Worm (Caenorhabditis elegans) whole organism, midembryonic: ENCODE measurements around the gene mpz-3.

Experiments used
- T22C8.4 ChIP-seq: fragments of 200-800 bp; sonication (Bioruptor generic); IDR thresholded peaks from 2 replicates; pipeline ENCODE4 v1.3.6; 2022; ENCODE audit warnings: missing genetic modification characterization, missing compliant biosample characterization
- cog-1 ChIP-seq: sonication (generic microtip); optimal IDR thresholded peaks from 2 replicates; lab custom pipeline; 2016; ENCODE audit warnings: missing genetic modification characterization, missing compliant biosample characterization
- flt-1 ChIP-seq: fragments of 200-800 bp; sonication (Bioruptor generic); IDR thresholded peaks from 2 replicates; pipeline ENCODE4 v1.3.6; 2022; ENCODE audit warnings: missing genetic modification characterization, missing compliant biosample characterization
- klf-2 ChIP-seq: fragments of 200-800 bp; sonication (Bioruptor generic); conservative IDR thresholded peaks from 2 replicates; pipeline ENCODE4 v1.3.6; 2022; ENCODE audit warnings: missing genetic modification reagents, missing genetic modification characterization, missing compliant biosample characterization
- med-1 ChIP-seq: sonication (generic microtip); optimal IDR thresholded peaks from 2 replicates; lab custom pipeline; 2017; ENCODE audit warnings: missing genetic modification characterization, mild to moderate bottlenecking, missing compliant biosample characterization, antibody characterized with exemption, missing genetic modification reagents; ENCODE audit not compliant: insufficient read depth
- ref-1 ChIP-seq: fragments of 200-800 bp; sonication (Bioruptor generic); conservative IDR thresholded peaks from 2 replicates; pipeline ENCODE4 v1.3.6; 2022; ENCODE audit warnings: missing genetic modification reagents, missing genetic modification characterization, missing compliant biosample characterization
- tab-1 ChIP-seq: fragments of 200-800 bp; sonication (Bioruptor generic); IDR thresholded peaks from 2 replicates; pipeline ENCODE4 v1.3.6; 2022; ENCODE audit warnings: missing genetic modification characterization, missing compliant biosample characterization
- ztf-23 ChIP-seq: fragments of 200-800 bp; sonication (Bioruptor generic); IDR thresholded peaks from 2 replicates; pipeline ENCODE4 v1.3.6; 2022; ENCODE audit warnings: missing genetic modification reagents, missing genetic modification characterization, missing compliant biosample characterization
- ztf-29 ChIP-seq: fragments of 200-800 bp; sonication (Bioruptor generic); IDR thresholded peaks from 2 replicates; pipeline ENCODE4 v1.3.6; 2022; ENCODE audit warnings: missing genetic modification reagents, missing genetic modification characterization, missing compliant biosample characterization

mpz-3 gene

DNA sequence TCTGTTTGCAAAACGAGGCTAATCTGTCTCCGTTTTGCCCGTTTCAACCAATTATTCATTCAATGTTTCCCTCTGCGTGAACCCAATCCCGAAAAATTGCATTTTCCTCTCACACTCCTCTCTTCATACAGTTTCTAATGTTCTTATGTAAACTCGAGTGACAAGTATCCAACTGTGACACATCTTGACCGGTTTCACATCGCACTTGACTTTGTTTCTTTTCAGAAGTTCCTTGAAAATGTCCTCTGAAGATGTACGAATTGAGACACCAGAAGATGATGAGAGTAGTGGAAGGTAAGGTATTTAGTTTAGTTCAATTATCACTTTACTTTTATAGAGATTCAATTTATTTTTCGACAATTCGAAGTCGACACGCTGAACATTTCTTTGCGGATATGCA, 33.3 kb downstream of the mpz-3 start, which contains the start of gene abcx-1:
abcx-1 (plus strand) TSS at position 224 of the 400 bp plus-strand sequence.
- TF ChIP-seq ztf-29 (GFP tag; lab: Robert Waterston, UW) (no peak), flt-1 (GFP tag; lab: Robert Waterston, UW) (no peak), tab-1 (GFP tag; lab: Robert Waterston, UW) (no peak), T22C8.4 (GFP tag; lab: Robert Waterston, UW) (no peak), med-1 (GFP tag; lab: Kevin White, UChicago) (no peak), ztf-23 (no peak), ref-1 (GFP tag; lab: Robert Waterston, UW) (no peak), cog-1 (tag; lab: Kevin White, UChicago) (no peak), klf-2 (GFP tag; lab: Robert Waterston, UW) (no peak)

- TF ChIP-seq klf-2 (GFP tag; lab: Robert Waterston, UW) (no peak), ztf-23 (no peak), T22C8.4 (GFP tag; lab: Robert Waterston, UW) (no peak), ztf-29 (GFP tag; lab: Robert Waterston, UW) (no peak), cog-1 (tag; lab: Kevin White, UChicago) (no peak), med-1 (GFP tag; lab: Kevin White, UChicago) (no peak), tab-1 (GFP tag; lab: Robert Waterston, UW) (no peak), flt-1 (GFP tag; lab: Robert Waterston, UW) (no peak), ref-1 (GFP tag; lab: Robert Waterston, UW) (no peak)
Observed at ce11 chrII:6531527-6531926, 33.7 kb downstream of the mpz-3 start, which contains the start of gene abch-1. abch-1 (minus strand) TSS chrII:6531627.

DNA sequence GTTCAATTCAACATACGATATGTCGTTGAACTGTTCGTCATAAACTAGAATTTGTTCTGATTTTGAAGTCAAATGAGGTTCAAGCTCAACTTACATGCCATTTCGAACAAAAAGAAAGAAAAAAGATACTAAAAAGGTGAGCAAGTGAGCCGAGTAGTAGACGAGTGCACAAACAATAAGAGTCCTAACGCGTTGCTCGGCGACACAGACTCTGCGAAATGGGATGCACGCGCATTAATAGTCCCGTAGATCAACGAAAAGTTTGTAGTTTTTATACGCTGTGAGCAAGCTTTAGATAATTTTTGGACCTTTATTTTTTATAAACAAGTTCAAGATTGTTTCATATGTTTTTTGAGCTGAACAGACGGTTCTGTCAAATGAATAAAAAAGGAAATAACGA, 36.6 kb downstream of the mpz-3 start, which contains the start of gene C56E6.4:
C56E6.4 (minus strand) TSS at position 101 of the 400 bp plus-strand sequence.
- TF ChIP-seq ref-1 (GFP tag; lab: Robert Waterston, UW) (no peak), ztf-29 (GFP tag; lab: Robert Waterston, UW) (no peak), flt-1 (GFP tag; lab: Robert Waterston, UW) (no peak)

DNA sequence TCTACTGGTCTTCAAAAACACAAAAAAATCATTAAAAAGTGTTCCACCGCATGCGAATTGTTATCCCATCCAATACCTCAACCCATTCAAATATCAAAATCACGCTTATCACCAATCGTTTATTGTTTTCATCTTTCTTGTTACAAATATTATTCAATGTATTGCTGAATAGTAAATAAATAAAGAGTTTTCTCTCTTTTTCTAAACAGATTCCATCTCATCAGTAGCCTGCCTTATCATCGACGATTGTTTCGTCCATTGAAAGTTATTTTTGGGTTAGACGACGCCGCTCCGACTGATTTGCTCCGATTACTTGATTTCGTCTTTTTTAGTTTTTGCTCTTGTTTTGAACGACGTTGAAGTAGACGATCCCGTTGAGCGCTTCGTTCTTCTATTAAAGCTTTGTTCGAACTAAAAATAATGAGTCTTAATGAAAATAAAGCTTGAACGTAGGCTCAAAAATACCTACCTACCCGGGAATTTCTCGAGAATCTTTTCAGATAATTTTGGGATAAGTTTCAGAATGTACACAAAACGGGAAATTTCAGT, 39.0 kb downstream of the mpz-3 start:
- no peak for TF ChIP-seq ztf-29 (GFP tag; lab: Robert Waterston, UW)
- TF ChIP-seq ztf-23, result no peak
- TF ChIP-seq cog-1 (tag; lab: Kevin White, UChicago), result no peak
- TF ChIP-seq klf-2 (GFP tag; lab: Robert Waterston, UW), result no peak

DNA sequence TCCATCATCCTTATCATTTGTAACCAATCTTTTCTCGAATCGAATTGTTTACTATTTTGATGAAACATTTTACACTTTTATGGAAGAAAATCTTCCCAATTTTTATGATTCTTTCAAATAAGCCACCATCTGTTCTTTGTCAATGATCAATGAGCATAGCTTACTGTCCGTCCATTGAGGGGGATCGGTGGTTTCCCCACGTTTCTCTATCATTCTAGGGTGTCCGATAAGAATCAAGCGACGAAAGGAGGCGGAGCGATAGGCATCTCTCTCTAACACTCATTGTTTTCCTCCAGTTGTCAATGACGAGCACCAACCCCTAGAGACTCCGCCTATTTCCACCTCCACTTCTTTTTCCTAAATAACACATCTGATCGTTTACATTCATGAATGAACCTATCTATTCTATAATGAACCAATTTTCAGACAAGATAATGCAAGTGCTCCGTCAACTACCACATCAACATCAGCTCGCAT, 40.7 kb downstream of the mpz-3 start, which contains the start of gene C56E6.2:
C56E6.2 (plus strand) TSS at position 427 of the 477 bp plus-strand sequence.
- TF ChIP-seq ztf-29 (GFP tag; lab: Robert Waterston, UW) (no peak), ztf-23 (no peak), tab-1 (GFP tag; lab: Robert Waterston, UW) (no peak), med-1 (GFP tag; lab: Kevin White, UChicago) (no peak), flt-1 (GFP tag; lab: Robert Waterston, UW) (no peak), T22C8.4 (GFP tag; lab: Robert Waterston, UW) (no peak), ref-1 (GFP tag; lab: Robert Waterston, UW) (no peak), cog-1 (tag; lab: Kevin White, UChicago) (no peak), klf-2 (GFP tag; lab: Robert Waterston, UW) (no peak)

DNA sequence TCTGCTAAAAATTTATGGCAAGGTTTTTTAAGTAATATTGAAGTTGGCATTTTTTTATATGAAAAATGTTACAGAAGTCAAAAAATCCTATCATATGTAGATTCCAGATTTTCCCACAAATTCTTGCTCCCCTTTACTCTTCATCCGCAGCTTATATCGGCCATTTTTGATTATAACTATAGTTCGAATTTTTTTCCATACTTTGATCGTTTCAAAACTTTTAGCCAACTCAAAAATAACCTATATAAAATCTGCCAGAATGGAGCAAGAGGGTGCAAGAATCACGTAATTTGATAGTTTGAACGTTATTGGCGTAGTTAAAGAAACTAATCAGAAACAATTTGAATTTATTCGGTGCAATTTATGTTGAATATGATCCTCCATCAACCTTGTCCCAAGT, 41.3 kb downstream of the mpz-3 start:
- TF ChIP-seq klf-2 (GFP tag; lab: Robert Waterston, UW) (no peak), ztf-29 (GFP tag; lab: Robert Waterston, UW) (no peak), cog-1 (tag; lab: Kevin White, UChicago) (no peak), tab-1 (GFP tag; lab: Robert Waterston, UW) (no peak), med-1 (GFP tag; lab: Kevin White, UChicago) (no peak), ref-1 (GFP tag; lab: Robert Waterston, UW) (no peak), T22C8.4 (GFP tag; lab: Robert Waterston, UW) (no peak), ztf-23 (no peak), flt-1 (GFP tag; lab: Robert Waterston, UW) (no peak)

DNA sequence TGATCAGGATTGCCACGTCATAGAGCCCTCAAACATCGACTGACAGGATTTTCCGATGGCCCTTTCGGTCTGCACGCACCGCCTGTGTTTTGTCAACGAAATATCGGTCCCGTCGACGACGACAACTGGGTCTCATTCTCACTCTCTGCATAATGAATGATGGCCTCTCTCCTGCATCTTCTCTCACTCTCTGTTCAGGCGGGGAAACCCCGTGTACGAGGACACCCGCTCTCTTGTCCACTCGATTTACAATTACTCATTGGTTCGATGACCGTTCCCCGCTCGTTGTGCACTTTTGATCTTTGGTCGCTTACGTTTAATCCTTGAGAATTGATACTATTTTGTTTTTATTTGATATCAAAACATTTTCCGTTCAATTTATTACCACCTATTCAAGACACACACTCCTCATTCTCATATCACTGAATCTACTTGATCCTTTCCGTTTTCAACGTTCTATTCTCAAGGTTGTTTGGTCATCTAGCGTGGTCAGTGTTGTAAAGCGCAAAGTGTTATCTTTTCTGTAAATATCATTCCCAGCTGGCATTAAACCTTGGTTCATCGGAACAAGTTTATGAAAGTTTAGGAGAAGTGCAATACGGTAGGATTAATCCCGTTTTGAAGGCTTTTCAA, 42.5 kb downstream of the mpz-3 start:
- no peak for TF ChIP-seq klf-2 (GFP tag; lab: Robert Waterston, UW)
- 0 out of 2 replicates have a peak, but pooled peaks have one; percentile 47 for TF ChIP-seq tab-1 (GFP tag; lab: Robert Waterston, UW)
- TF ChIP-seq flt-1 (GFP tag; lab: Robert Waterston, UW), result peak; percentile 70
- no peak for TF ChIP-seq med-1 (GFP tag; lab: Kevin White, UChicago)
- no peak for TF ChIP-seq T22C8.4 (GFP tag; lab: Robert Waterston, UW)
- no peak for TF ChIP-seq ztf-29 (GFP tag; lab: Robert Waterston, UW)
- TF ChIP-seq ref-1 (GFP tag; lab: Robert Waterston, UW), result no peak
- 0 out of 2 replicates have a peak, but pooled peaks have one; percentile 69 for TF ChIP-seq ztf-23
- peak; percentile 51 for TF ChIP-seq cog-1 (tag; lab: Kevin White, UChicago)

DNA sequence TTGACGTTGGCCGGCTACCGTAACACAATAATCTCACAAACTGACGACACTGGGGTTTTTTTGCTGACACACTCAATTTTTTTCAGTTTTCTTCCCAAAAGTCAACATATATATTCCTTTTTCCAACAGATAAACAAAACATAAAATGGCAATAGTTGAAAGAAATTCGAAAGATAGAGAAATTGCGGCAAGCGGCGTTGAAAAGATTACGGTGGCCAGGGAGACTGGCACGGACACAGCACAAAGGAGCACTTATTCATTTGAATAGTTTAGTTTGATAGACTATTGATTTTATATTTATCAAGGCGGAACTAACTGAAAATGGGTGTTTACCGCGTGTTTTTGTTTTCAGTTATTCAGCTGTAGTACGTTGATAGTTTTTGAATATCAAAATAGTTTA, 43.9 kb downstream of the mpz-3 start, which contains the start of gene toe-2:
toe-2 (minus strand) TSS at position 70 of the 400 bp plus-strand sequence.
- TF ChIP-seq T22C8.4 (GFP tag; lab: Robert Waterston, UW) (no peak), med-1 (GFP tag; lab: Kevin White, UChicago) (no peak), ztf-29 (GFP tag; lab: Robert Waterston, UW) (no peak), tab-1 (GFP tag; lab: Robert Waterston, UW) (no peak), cog-1 (tag; lab: Kevin White, UChicago) (no peak), ztf-23 (no peak), klf-2 (GFP tag; lab: Robert Waterston, UW) (no peak), ref-1 (GFP tag; lab: Robert Waterston, UW) (no peak), flt-1 (GFP tag; lab: Robert Waterston, UW) (no peak)
